Worm (Caenorhabditis elegans): ENCODE measurements around the gene B0035.13.
"Not testable (repeated sequence)": the region's sequence is repeated elsewhere in the genome, so short reads cannot be mapped to it uniquely, and the experiment has no call there.

B0035.13 gene

ce11 chrIV:11269483-11269882, 37.0 kb downstream of the B0035.13 start:
- no peak for TF ChIP-seq ets-7 (tag; optimal IDR thresholded peaks at IDR 0.05)
- TF ChIP-seq ama-1 (optimal IDR thresholded peaks at IDR 0.05) = no peak
- TF ChIP-seq tra-4 (tag; optimal IDR thresholded peaks at IDR 0.05) = no peak
- no peak for TF ChIP-seq tbx-11 (GFP tag; IDR thresholded peaks at IDR 0.05)
- no peak for TF ChIP-seq aly-1 (tag; optimal IDR thresholded peaks at IDR 0.05)
- TF ChIP-seq B0310.2 (tag; optimal IDR thresholded peaks at IDR 0.05) = no peak
- TF ChIP-seq flt-1 (GFP tag; IDR thresholded peaks at IDR 0.05) = no peak
- TF ChIP-seq ceh-36 (tag; optimal IDR thresholded peaks at IDR 0.05) = no peak
- TF ChIP-seq hmbx-1 (tag; optimal IDR thresholded peaks at IDR 0.05) = no peak
- no peak for TF ChIP-seq hnd-1 (tag; optimal IDR thresholded peaks at IDR 0.05)
- TF ChIP-seq ceh-13 (GFP tag; optimal IDR thresholded peaks at IDR 0.05) = no peak
- no peak for TF ChIP-seq tbx-37 (GFP tag; conservative IDR thresholded peaks at IDR 0.05)
- TF ChIP-seq F13C5.2 (tag; optimal IDR thresholded peaks at IDR 0.05) = no peak
- no peak for TF ChIP-seq hmg-4 (GFP tag; optimal IDR thresholded peaks at IDR 0.05)
- no peak for TF ChIP-seq scrt-1 (GFP tag; IDR thresholded peaks at IDR 0.05)
- no peak for TF ChIP-seq sea-1 (GFP tag; conservative IDR thresholded peaks at IDR 0.05)

- TF ChIP-seq scrt-1 (GFP tag; IDR thresholded peaks at IDR 0.05) (no peak), aly-1 (tag; optimal IDR thresholded peaks at IDR 0.05) (no peak)
These were observed 40.4 kb downstream of the B0035.13 start, which contains the start of gene col-127 for ce11 chrIV:11266090-11266489. TSS of gene col-127 (minus strand) at chrIV:11266190.

- not testable (repeated sequence) for TF ChIP-seq ets-7 (tag; optimal IDR thresholded peaks at IDR 0.05); hmbx-1 (tag; optimal IDR thresholded peaks at IDR 0.05); tbx-11 (GFP tag; IDR thresholded peaks at IDR 0.05)
These were observed 43.4 kb downstream of the B0035.13 start, which contains the start of gene col-126 for ce11 chrIV:11263101-11263500. TSS of gene col-126 (plus strand) at chrIV:11263401.

ce11 chrIV:11261535-11261934, 45.0 kb downstream of the B0035.13 start, which contains the start of gene F54D1.1:
TSS of gene F54D1.1 (plus strand) at chrIV:11261835.
- TF ChIP-seq ama-1 (optimal IDR thresholded peaks at IDR 0.05) (no peak), tra-4 (tag; optimal IDR thresholded peaks at IDR 0.05) (no peak), scrt-1 (GFP tag; IDR thresholded peaks at IDR 0.05) (no peak), pes-1 (GFP tag; IDR thresholded peaks at IDR 0.05) (no peak)

- TF ChIP-seq ceh-36 (tag; optimal IDR thresholded peaks at IDR 0.05) (no peak), flt-1 (GFP tag; IDR thresholded peaks at IDR 0.05) (no peak), pes-1 (GFP tag; IDR thresholded peaks at IDR 0.05) (no peak), hmg-4 (GFP tag; optimal IDR thresholded peaks at IDR 0.05) (no peak), tbx-37 (GFP tag; conservative IDR thresholded peaks at IDR 0.05) (no peak), B0310.2 (tag; optimal IDR thresholded peaks at IDR 0.05) (no peak), tbx-11 (GFP tag; IDR thresholded peaks at IDR 0.05) (no peak)
These were observed 45.8 kb downstream of the B0035.13 start, which contains the start of gene C05C12.5 for ce11 chrIV:11260544-11261227. TSS of gene C05C12.5 (minus strand) at chrIV:11261185.

- TF ChIP-seq F13C5.2 (tag; optimal IDR thresholded peaks at IDR 0.05) (no peak), tbx-37 (GFP tag; conservative IDR thresholded peaks at IDR 0.05) (no peak), B0310.2 (tag; optimal IDR thresholded peaks at IDR 0.05) (no peak), sea-1 (GFP tag; conservative IDR thresholded peaks at IDR 0.05) (no peak), ceh-13 (GFP tag; optimal IDR thresholded peaks at IDR 0.05) (no peak), aly-1 (tag; optimal IDR thresholded peaks at IDR 0.05) (no peak), scrt-1 (GFP tag; IDR thresholded peaks at IDR 0.05) (no peak), ama-1 (optimal IDR thresholded peaks at IDR 0.05) (no peak), tbx-11 (GFP tag; IDR thresholded peaks at IDR 0.05) (no peak), tra-4 (tag; optimal IDR thresholded peaks at IDR 0.05) (no peak), hmbx-1 (tag; optimal IDR thresholded peaks at IDR 0.05) (no peak), ceh-36 (tag; optimal IDR thresholded peaks at IDR 0.05) (no peak), hmg-4 (GFP tag; optimal IDR thresholded peaks at IDR 0.05) (no peak), flt-1 (GFP tag; IDR thresholded peaks at IDR 0.05) (no peak)
These were observed 47.0 kb downstream of the B0035.13 start, which contains the start of gene gtl-1 for ce11 chrIV:11259485-11259972. TSS of gene gtl-1 (minus strand) at chrIV:11259535.

ce11 chrIV:11257476-11257875, 49.0 kb downstream of the B0035.13 start:
- TF ChIP-seq hmbx-1 (tag; optimal IDR thresholded peaks at IDR 0.05) (no peak), F13C5.2 (tag; optimal IDR thresholded peaks at IDR 0.05) (no peak), sea-1 (GFP tag; conservative IDR thresholded peaks at IDR 0.05) (no peak), flt-1 (GFP tag; IDR thresholded peaks at IDR 0.05) (no peak), pes-1 (GFP tag; IDR thresholded peaks at IDR 0.05) (no peak), scrt-1 (GFP tag; IDR thresholded peaks at IDR 0.05) (no peak), tra-4 (tag; optimal IDR thresholded peaks at IDR 0.05) (no peak), tbx-11 (GFP tag; IDR thresholded peaks at IDR 0.05) (no peak), aly-1 (tag; optimal IDR thresholded peaks at IDR 0.05) (no peak)
